ENCODE assay signal across 2 worm cellular contexts in genomic region chrX:6059163-6059782, ce11.
A peak's percentile ranks its signal among the peaks of the same experiment; 100 is the strongest.
TF ChIP-seq lines count a peak whose summit lies in the region.

No protein-coding gene starts in this region.

TF ChIP-seq in whole organism, L1 larva, 84 proteins besides CTCF, POLR2A, EP300 and RAD21 (continued from another document):
- no peak for TF ChIP-seq elt-3 (tag; optimal IDR thresholded peaks at IDR 0.05; lab: Kevin White, UChicago)
- TF ChIP-seq sox-4 (tag; optimal IDR thresholded peaks at IDR 0.05; lab: Kevin White, UChicago): no peak
- no peak for TF ChIP-seq pax-3 (tag; optimal IDR thresholded peaks at IDR 0.05; lab: Kevin White, UChicago)
- no peak for TF ChIP-seq irx-1 (tag; optimal IDR thresholded peaks at IDR 0.05; lab: Kevin White, UChicago)
- no peak for TF ChIP-seq nhr-11 (tag; optimal IDR thresholded peaks at IDR 0.05; lab: Kevin White, UChicago)
- peak; percentile 4 for TF ChIP-seq nhr-20 (tag; optimal IDR thresholded peaks at IDR 0.05; lab: Kevin White, UChicago)
TF ChIP-seq in whole organism, L1 larva: peak in this region for 3.

TF ChIP-seq in whole organism, L4 larva, 104 proteins besides CTCF, POLR2A, EP300 and RAD21 (continued from another document):
- no peak for TF ChIP-seq hmg-1.1 (GFP tag; IDR thresholded peaks at IDR 0.05; lab: Robert Waterston, UW)
- TF ChIP-seq gei-8 (GFP tag; optimal IDR thresholded peaks at IDR 0.05; lab: Kevin White, UChicago): no peak
- peak in 1 of 2 experiments; percentile 92 for TF ChIP-seq unc-62 (GFP tag; optimal IDR thresholded peaks at IDR 0.05 in 1 of 2; lab: Kevin White, UChicago)
- TF ChIP-seq unc-62 (tag; optimal IDR thresholded peaks at IDR 0.05; lab: Kevin White, UChicago): no peak
- TF ChIP-seq madf-9 (GFP tag; conservative IDR thresholded peaks at IDR 0.05; lab: Robert Waterston, UW): no peak
- no peak for TF ChIP-seq ceh-20 (GFP tag; IDR thresholded peaks at IDR 0.05; lab: Robert Waterston, UW)
- no peak for TF ChIP-seq ZK337.2 (GFP tag; IDR thresholded peaks at IDR 0.05; lab: Robert Waterston, UW)
- no peak for TF ChIP-seq egl-27 (tag; optimal IDR thresholded peaks at IDR 0.05; lab: Kevin White, UChicago)
- TF ChIP-seq mep-1 (tag; optimal IDR thresholded peaks at IDR 0.05; lab: Kevin White, UChicago): peak; percentile 12
- TF ChIP-seq zfp-2 (tag; optimal IDR thresholded peaks at IDR 0.05; lab: Kevin White, UChicago): no peak
- TF ChIP-seq ztf-11 (tag; optimal IDR thresholded peaks at IDR 0.05; lab: Kevin White, UChicago): no peak
- TF ChIP-seq fkh-10 (GFP tag; optimal IDR thresholded peaks at IDR 0.05; lab: Kevin White, UChicago): no peak
- peak; percentile 94 for TF ChIP-seq aha-1 (tag; lab: Kevin White, UChicago)
- TF ChIP-seq ceh-28 (tag; optimal IDR thresholded peaks at IDR 0.05; lab: Kevin White, UChicago): no peak
- TF ChIP-seq lim-7 (GFP tag; IDR thresholded peaks at IDR 0.05; lab: Robert Waterston, UW): no peak
- TF ChIP-seq Y48G9A.11 (GFP tag; IDR thresholded peaks at IDR 0.05; lab: Robert Waterston, UW): no peak
- no peak for TF ChIP-seq D1046.2 (GFP tag; IDR thresholded peaks at IDR 0.05; lab: Robert Waterston, UW)
- TF ChIP-seq madf-5 (GFP tag; IDR thresholded peaks at IDR 0.05; lab: Robert Waterston, UW): no peak
- TF ChIP-seq nhr-6 (tag; optimal IDR thresholded peaks at IDR 0.05; lab: Kevin White, UChicago): no peak
- no peak for TF ChIP-seq lin-39 (tag; optimal IDR thresholded peaks at IDR 0.05; lab: Kevin White, UChicago)
- no peak for TF ChIP-seq F10B5.3 (tag; optimal IDR thresholded peaks at IDR 0.05; lab: Kevin White, UChicago)
- peak; percentile 55 for TF ChIP-seq dmd-6 (GFP tag; IDR thresholded peaks at IDR 0.05; lab: Robert Waterston, UW)
- no peak for TF ChIP-seq sdz-12 (GFP tag; optimal IDR thresholded peaks at IDR 0.05; lab: Kevin White, UChicago)
- TF ChIP-seq daf-16 (GFP tag; optimal IDR thresholded peaks at IDR 0.05; lab: Kevin White, UChicago): no peak
- TF ChIP-seq daf-16 (tag; optimal IDR thresholded peaks at IDR 0.05; lab: Kevin White, UChicago): peak; percentile 88
- no peak for TF ChIP-seq daf-12 (tag; optimal IDR thresholded peaks at IDR 0.05; lab: Kevin White, UChicago)
- TF ChIP-seq nhr-48 (tag; optimal IDR thresholded peaks at IDR 0.05; lab: Kevin White, UChicago): peak; percentile 77
- peak; percentile 64 for TF ChIP-seq hlh-11 (tag; optimal IDR thresholded peaks at IDR 0.05; lab: Kevin White, UChicago)
- no peak for TF ChIP-seq ceh-44 (GFP tag; IDR thresholded peaks at IDR 0.05; lab: Robert Waterston, UW)
- TF ChIP-seq F26F4.8 (GFP tag; conservative IDR thresholded peaks at IDR 0.05; lab: Robert Waterston, UW): no peak
- TF ChIP-seq hif-1 (tag; optimal IDR thresholded peaks at IDR 0.05; lab: Kevin White, UChicago): no peak
- TF ChIP-seq ctbp-1 (GFP tag; IDR thresholded peaks at IDR 0.05; lab: Robert Waterston, UW): no peak
- TF ChIP-seq fos-1 (tag; optimal IDR thresholded peaks at IDR 0.05; lab: Kevin White, UChicago): no peak
- no peak for TF ChIP-seq ZK546.5 (tag; optimal IDR thresholded peaks at IDR 0.05; lab: Kevin White, UChicago)
- TF ChIP-seq nhr-28 (tag; optimal IDR thresholded peaks at IDR 0.05; lab: Kevin White, UChicago): peak; percentile 47
